Worm (Caenorhabditis elegans) whole organism, midembryonic: Measurements from ENCODE around the gene T14G8.4.

Source experiments
- cog-1 ChIP-seq: sonication (generic microtip); optimal IDR thresholded peaks from 2 replicates; lab custom pipeline; 2016; ENCODE audit warnings: missing genetic modification characterization, missing compliant biosample characterization
- flt-1 ChIP-seq: fragments of 200-800 bp; sonication (Bioruptor generic); IDR thresholded peaks from 2 replicates; pipeline ENCODE4 v1.3.6; 2022; ENCODE audit warnings: missing genetic modification characterization, missing compliant biosample characterization
- med-1 ChIP-seq: sonication (generic microtip); optimal IDR thresholded peaks from 2 replicates; lab custom pipeline; 2017; ENCODE audit warnings: missing genetic modification characterization, mild to moderate bottlenecking, missing compliant biosample characterization, antibody characterized with exemption, missing genetic modification reagents; ENCODE audit not compliant: insufficient read depth
- tab-1 ChIP-seq: fragments of 200-800 bp; sonication (Bioruptor generic); IDR thresholded peaks from 2 replicates; pipeline ENCODE4 v1.3.6; 2022; ENCODE audit warnings: missing genetic modification characterization, missing compliant biosample characterization
- ztf-23 ChIP-seq: fragments of 200-800 bp; sonication (Bioruptor generic); IDR thresholded peaks from 2 replicates; pipeline ENCODE4 v1.3.6; 2022; ENCODE audit warnings: missing genetic modification reagents, missing genetic modification characterization, missing compliant biosample characterization

DNA sequence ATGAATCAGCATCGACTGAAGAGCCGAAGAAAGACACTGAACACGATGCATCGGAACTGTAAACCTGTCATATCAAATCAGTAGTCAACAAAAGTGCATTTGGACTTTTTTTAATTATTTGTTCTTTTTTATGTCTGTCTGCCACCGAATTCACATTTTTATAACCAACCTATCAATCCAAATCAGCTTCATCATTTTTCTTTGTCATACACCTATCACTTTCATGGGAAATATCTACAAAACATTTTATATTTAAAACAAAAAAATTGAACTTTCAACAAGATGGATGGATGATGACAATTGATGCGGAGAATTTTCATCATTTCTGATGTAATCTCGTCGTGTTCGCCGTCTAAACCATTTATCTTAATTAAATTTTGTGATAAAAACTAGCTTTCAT lies 5.7 kb upstream of the T14G8.4 start:
- no peak for TF ChIP-seq med-1
- TF ChIP-seq cog-1 (tag; lab: Kevin White, UChicago), result no peak
- no peak for TF ChIP-seq flt-1 (GFP tag; lab: Robert Waterston, UW)
- TF ChIP-seq tab-1 (GFP tag; lab: Robert Waterston, UW), result no peak
- TF ChIP-seq ztf-23, result no peak
